Fruit fly (Drosophila melanogaster) whole organism, wandering third instar larva: Measurements from ENCODE around the gene CG31109.

Source experiments
- Abd-B ChIP-seq: fragments of >200 bp; optimal IDR thresholded peaks from 2 replicates; lab custom pipeline; 2017; ENCODE audit warnings: missing biosample characterization, missing genetic modification characterization
- CG32264 ChIP-seq: fragments of 200-800 bp; sonication (Bioruptor generic); optimal IDR thresholded peaks from 2 replicates; lab custom pipeline; 2016; ENCODE audit warnings: missing biosample characterization, missing genetic modification characterization
- CG9705 ChIP-seq: fragments of 200-800 bp; sonication (Bioruptor generic); optimal IDR thresholded peaks from 2 replicates; lab custom pipeline; 2018; ENCODE audit warnings: missing biosample characterization, mild to moderate bottlenecking, missing genetic modification characterization
- Dif ChIP-seq: fragments of 200-275, 200-300 bp; sonication (Bioruptor generic); optimal IDR thresholded peaks from 2 replicates; lab custom pipeline; 2018; ENCODE audit warnings: missing biosample characterization, missing genetic modification characterization; ENCODE audit not compliant: partially characterized antibody
- GATAd ChIP-seq: sonication (Bioruptor generic); optimal IDR thresholded peaks from 2 replicates; lab custom pipeline; 2016; ENCODE audit warnings: missing biosample characterization, missing genetic modification characterization
- HLH106 ChIP-seq: fragments of 200-800 bp; optimal IDR thresholded peaks from 3 replicates; lab custom pipeline; 2019; ENCODE audit warnings: missing biosample characterization, mild to moderate bottlenecking, missing genetic modification characterization, moderate library complexity
- Hnf4 ChIP-seq: fragments of 200-800 bp; sonication (Bioruptor generic); optimal IDR thresholded peaks from 2 replicates; lab custom pipeline; 2016; ENCODE audit warnings: missing biosample characterization, mild to moderate bottlenecking, missing genetic modification characterization
- Hr78 ChIP-seq: fragments of >200 bp; optimal IDR thresholded peaks from 2 replicates; lab custom pipeline; 2017; ENCODE audit warnings: missing biosample characterization, missing genetic modification characterization
- Hr83 ChIP-seq: fragments of 200-300 bp; sonication (Bioruptor generic); optimal IDR thresholded peaks from 2 replicates; lab custom pipeline; 2016; ENCODE audit warnings: missing biosample characterization, mild to moderate bottlenecking, missing genetic modification characterization, moderate library complexity; ENCODE audit not compliant: poor library complexity, severe bottlenecking
- Jra ChIP-seq: sonication (Bioruptor generic); optimal IDR thresholded peaks from 2 replicates; lab custom pipeline; 2016; ENCODE audit warnings: missing biosample characterization, missing genetic modification characterization
- Myc ChIP-seq: fragments of >200 bp; optimal IDR thresholded peaks from 2 replicates; lab custom pipeline; 2017
- N ChIP-seq: fragments of >200 bp; optimal IDR thresholded peaks from 2 replicates; lab custom pipeline; 2018; ENCODE audit warnings: missing biosample characterization, missing external identifiers, missing genetic modification characterization
- OdsH ChIP-seq: fragments of 200-800 bp; sonication (Bioruptor generic); optimal IDR thresholded peaks from 2 replicates; lab custom pipeline; 2016; ENCODE audit warnings: missing biosample characterization, mild to moderate bottlenecking, missing genetic modification characterization
- Rel ChIP-seq, 2 experiments: fragments of 200-800 bp; sonication (Bioruptor generic) in 1 of 2; optimal IDR thresholded peaks; 2 replicates in 1 of 2; 3 replicates in 1 of 2; lab custom pipeline; 2016 to 2019; ENCODE audit warnings: mild to moderate bottlenecking in 2 of 2, missing biosample characterization in 2 of 2, missing genetic modification characterization in 2 of 2, moderate library complexity in 1 of 2
- Sp1 ChIP-seq: fragments of 200-800 bp; sonication (Bioruptor generic); optimal IDR thresholded peaks from 3 replicates; lab custom pipeline; 2019; ENCODE audit warnings: missing biosample characterization, mild to moderate bottlenecking, missing genetic modification characterization, moderate library complexity
- Vsx2 ChIP-seq: fragments of 200-300, 225-300 bp; sonication (Bioruptor generic); optimal IDR thresholded peaks from 2 replicates; lab custom pipeline; 2018; ENCODE audit warnings: missing biosample characterization, missing genetic modification characterization; ENCODE audit not compliant: partially characterized antibody
- brk ChIP-seq: fragments of 200-800 bp; sonication (Bioruptor generic); optimal IDR thresholded peaks from 2 replicates; lab custom pipeline; 2016; ENCODE audit warnings: missing biosample characterization, mild to moderate bottlenecking, missing genetic modification characterization
- dmrt93B ChIP-seq: fragments of 200-800 bp; sonication (Bioruptor generic); optimal IDR thresholded peaks from 2 replicates; lab custom pipeline; 2018; ENCODE audit warnings: missing biosample characterization, mild to moderate bottlenecking, missing genetic modification characterization
- dsf ChIP-seq: sonication (Bioruptor generic); optimal IDR thresholded peaks from 2 replicates; lab custom pipeline; 2016; ENCODE audit warnings: missing biosample characterization, missing genetic modification characterization, borderline replicate concordance
- ey ChIP-seq: fragments of 200-800 bp; sonication (Bioruptor generic); optimal IDR thresholded peaks from 2 replicates; lab custom pipeline; 2016; ENCODE audit warnings: missing biosample characterization, missing genetic modification characterization
- foxo ChIP-seq, 2 experiments: fragments of 200-800 bp; sonication (Bioruptor generic); optimal IDR thresholded peaks; 2 replicates in 1 of 2; 3 replicates in 1 of 2; lab custom pipeline; 2016 to 2017; ENCODE audit warnings: missing biosample characterization in 2 of 2, missing genetic modification characterization in 2 of 2
- h ChIP-seq: fragments of 200-800 bp; sonication (Bioruptor generic); optimal IDR thresholded peaks from 3 replicates; lab custom pipeline; 2016; ENCODE audit warnings: missing biosample characterization, mild to moderate bottlenecking, missing genetic modification characterization
- jim ChIP-seq: fragments of 175-275, 200-325 bp; sonication (Bioruptor generic); optimal IDR thresholded peaks from 2 replicates; lab custom pipeline; 2016; ENCODE audit warnings: missing biosample characterization, mild to moderate bottlenecking, missing genetic modification characterization
- lola ChIP-seq: fragments of >200 bp; optimal IDR thresholded peaks from 2 replicates; lab custom pipeline; 2017; ENCODE audit warnings: missing biosample characterization, missing genetic modification characterization
- psq ChIP-seq: fragments of 200-800 bp; sonication (Bioruptor generic); optimal IDR thresholded peaks from 3 replicates; lab custom pipeline; 2017; ENCODE audit warnings: missing biosample characterization, mild to moderate bottlenecking, missing genetic modification characterization, moderate library complexity
- rgr ChIP-seq: fragments of 200-800 bp; sonication (Bioruptor generic); optimal IDR thresholded peaks from 3 replicates; lab custom pipeline; 2016; ENCODE audit warnings: missing biosample characterization, mild to moderate bottlenecking, missing genetic modification characterization
- sage ChIP-seq: fragments of 200-800 bp; sonication (Bioruptor generic); optimal IDR thresholded peaks from 2 replicates; lab custom pipeline; 2016; ENCODE audit warnings: missing biosample characterization, mild to moderate bottlenecking, missing genetic modification characterization
- sv ChIP-seq: fragments of 200-800 bp; sonication (Bioruptor generic); optimal IDR thresholded peaks from 3 replicates; lab custom pipeline; 2016; ENCODE audit warnings: missing biosample characterization, missing genetic modification characterization
- usp ChIP-seq: fragments of >200 bp; optimal IDR thresholded peaks from 2 replicates; lab custom pipeline; 2017; ENCODE audit warnings: missing biosample characterization, missing genetic modification characterization
- woc ChIP-seq: sonication (Bioruptor generic); optimal IDR thresholded peaks from 2 replicates; lab custom pipeline; 2016; ENCODE audit warnings: missing biosample characterization, mild to moderate bottlenecking, missing genetic modification characterization

CG31109 gene

dm6 chr3R:25070871-25071270 is 16.4 kb upstream of the CG31109 start, which contains the start of gene CG11836:
CG11836 (plus strand) TSS chr3R:25071126.
- no peak for TF ChIP-seq dmrt93B (GFP tag; lab: Kevin White, UChicago)
- no peak for TF ChIP-seq Vsx2
- TF ChIP-seq usp, result no peak
- TF ChIP-seq brk (GFP tag; lab: Kevin White, UChicago), result no peak
- TF ChIP-seq CG9705, result no peak
- TF ChIP-seq ey, result no peak
- TF ChIP-seq Jra, result no peak
- TF ChIP-seq Sp1 (GFP tag; lab: Kevin White, UChicago), result no peak
- no peak for TF ChIP-seq h
- TF ChIP-seq, all 38 proteins: peak for 0

DNA sequence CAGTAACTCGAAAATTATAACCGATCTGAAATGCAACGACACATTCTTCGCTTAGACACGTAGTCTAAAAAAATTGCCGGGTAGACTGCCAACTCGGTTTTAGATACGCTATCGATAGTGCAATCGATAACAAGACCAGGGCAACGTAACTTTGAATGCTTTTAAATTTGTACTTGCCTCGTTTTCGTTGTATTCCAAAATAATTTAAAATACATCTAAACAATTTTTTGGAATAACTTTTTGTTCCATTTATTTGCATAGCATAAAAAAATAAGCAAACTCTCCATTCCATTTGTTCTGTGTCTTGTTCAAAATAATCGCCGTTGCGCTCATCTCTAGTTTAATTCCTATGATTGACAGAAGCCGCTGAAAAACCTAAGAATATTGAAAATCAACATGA is 15.1 kb upstream of the CG31109 start, which contains the start of the genes Stt3B and CG11839:
TSS of gene Stt3B (minus strand) at position 69 of the 400 bp plus-strand sequence.
TSS of gene CG11839 (plus strand) at position 359 of the 400 bp plus-strand sequence.
- peak; percentile 29 for TF ChIP-seq Hr83 (GFP tag; lab: Kevin White, UChicago)
- peak; percentile 60 for TF ChIP-seq CG9705
- TF ChIP-seq rgr (GFP tag; lab: Kevin White, UChicago), result no peak
- peak; percentile 61 for TF ChIP-seq psq
- no peak for TF ChIP-seq usp
- no peak for TF ChIP-seq Rel (GFP tag; optimal IDR thresholded peaks at IDR 0.05; lab: Kevin White, UChicago)
- TF ChIP-seq Rel (tag; optimal IDR thresholded peaks at IDR 0.05; lab: Kevin White, UChicago), result peak; percentile 61
- no peak for TF ChIP-seq Myc (lab: Kevin White, UChicago)
- TF ChIP-seq sage (GFP tag; lab: Kevin White, UChicago), result peak; percentile 2
- TF ChIP-seq Jra, result peak; percentile 91
- no peak for TF ChIP-seq jim (GFP tag; lab: Kevin White, UChicago)
- no peak for TF ChIP-seq Vsx2
- no peak for TF ChIP-seq Dif (GFP tag; lab: Kevin White, UChicago)
- TF ChIP-seq GATAd, result no peak
- peak; percentile 78 for TF ChIP-seq ey
- TF ChIP-seq woc (GFP tag; lab: Kevin White, UChicago), result peak; percentile 87
- TF ChIP-seq Hr78, result no peak
- TF ChIP-seq lola (GFP tag; lab: Kevin White, UChicago), result no peak
- TF ChIP-seq CG32264 (GFP tag; lab: Kevin White, UChicago), result peak; percentile 1
- peak in 1 of 2 experiments; percentile 84 for TF ChIP-seq foxo (GFP tag; optimal IDR thresholded peaks at IDR 0.05; lab: Kevin White, UChicago)
- peak; percentile 84 for TF ChIP-seq dsf (GFP tag; lab: Kevin White, UChicago)
- peak; percentile 85 for TF ChIP-seq h
- peak; percentile 89 for TF ChIP-seq Hnf4 (GFP tag; lab: Kevin White, UChicago)
- TF ChIP-seq sv (GFP tag; lab: Kevin White, UChicago), result peak; percentile 59
- no peak for TF ChIP-seq Sp1 (GFP tag; lab: Kevin White, UChicago)
- TF ChIP-seq OdsH (GFP tag; lab: Kevin White, UChicago), result peak; percentile 75
- peak; percentile 83 for TF ChIP-seq HLH106 (tag; lab: Kevin White, UChicago)

DNA sequence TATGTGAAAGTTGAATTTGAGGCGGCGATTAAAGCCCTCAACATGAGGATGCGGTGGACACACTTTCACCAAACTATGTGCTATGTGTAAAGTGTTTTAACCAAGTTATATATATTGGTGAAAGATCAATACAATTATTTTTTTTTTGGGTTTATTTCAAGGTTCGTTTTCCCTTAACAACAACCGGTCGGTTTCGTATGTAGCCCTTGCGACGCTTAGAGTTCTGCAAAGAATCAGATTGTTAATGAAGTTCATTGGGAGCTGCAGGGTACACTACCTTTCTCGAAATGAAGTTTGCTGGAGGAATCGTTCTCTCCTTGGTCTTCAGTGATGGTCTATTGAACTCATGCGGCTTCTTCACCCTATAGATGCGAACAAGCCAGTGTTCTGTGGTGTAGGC is 12.4 kb upstream of the CG31109 start:
- no peak for TF ChIP-seq ey

DNA sequence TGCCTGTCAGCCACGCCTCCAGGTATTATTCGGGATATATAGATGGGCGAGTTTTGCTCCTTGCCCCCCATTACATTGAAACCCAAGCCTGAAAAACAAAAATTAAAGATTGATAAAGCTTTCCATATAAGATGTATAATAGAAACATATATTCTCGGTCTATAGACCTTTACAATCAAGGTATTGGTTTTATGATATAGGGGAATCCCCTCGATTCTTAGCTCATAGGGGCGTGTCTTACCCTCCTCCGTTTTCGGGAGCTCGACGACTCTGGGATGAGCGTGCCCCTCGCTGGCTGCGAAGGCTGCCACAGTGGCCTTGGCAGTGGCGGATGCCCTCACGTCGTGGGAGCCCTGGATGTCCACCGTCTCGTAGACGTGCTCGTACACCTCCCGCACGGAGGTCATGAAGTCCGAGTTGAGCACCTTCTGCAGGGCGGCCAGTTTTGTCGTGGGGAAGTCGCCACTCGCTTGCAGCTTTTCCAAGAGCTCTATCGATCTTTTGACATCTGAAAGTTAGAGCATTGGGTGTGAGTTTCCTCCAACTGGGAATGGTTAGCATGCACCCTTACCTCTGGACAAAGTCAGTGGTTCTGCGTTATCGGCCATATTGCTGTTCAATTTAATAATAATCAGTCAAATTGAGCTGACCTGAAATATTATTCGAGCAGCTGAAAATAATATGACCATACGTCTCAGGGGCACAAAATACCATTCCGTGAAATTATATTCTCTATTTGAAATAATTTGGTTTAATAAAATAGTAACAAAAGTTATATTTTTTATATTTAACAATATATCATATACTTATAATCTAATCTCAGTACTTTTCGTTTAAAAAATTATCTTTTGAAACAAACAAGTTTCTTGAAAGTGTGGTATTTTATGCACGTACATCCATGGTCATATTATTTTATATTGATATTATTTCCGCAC is 10.7 kb upstream of the CG31109 start, which contains the start of the genes veli and PQBP1:
TSS of gene veli (minus strand) at position 685 of the 935 bp plus-strand sequence.
TSS of gene PQBP1 (plus strand) at position 885 of the 935 bp plus-strand sequence.
- TF ChIP-seq h, result no peak
- TF ChIP-seq Abd-B (GFP tag; lab: Kevin White, UChicago), result no peak
- no peak for TF ChIP-seq sage (GFP tag; lab: Kevin White, UChicago)
- no peak for TF ChIP-seq dmrt93B (GFP tag; lab: Kevin White, UChicago)
- no peak for TF ChIP-seq ey
- no peak for TF ChIP-seq Rel (GFP tag; optimal IDR thresholded peaks at IDR 0.05; lab: Kevin White, UChicago)
- peak; percentile 95 for TF ChIP-seq Rel (tag; optimal IDR thresholded peaks at IDR 0.05; lab: Kevin White, UChicago)
- no peak for TF ChIP-seq psq
- TF ChIP-seq N (GFP tag; lab: Kevin White, UChicago), result no peak
- TF ChIP-seq, all 38 proteins: peak for 1
